Fruit fly (Drosophila melanogaster) whole organism, larva: ENCODE data around the gene MED10.

Experiments used
- noc ChIP-seq: fragments of 200-800 bp; sonication (Bioruptor generic); optimal IDR thresholded peaks from 3 replicates; lab custom pipeline; 2019; ENCODE audit warnings: missing biosample characterization, mild to moderate bottlenecking, missing genetic modification characterization, moderate library complexity

The MED10 gene

DNA sequence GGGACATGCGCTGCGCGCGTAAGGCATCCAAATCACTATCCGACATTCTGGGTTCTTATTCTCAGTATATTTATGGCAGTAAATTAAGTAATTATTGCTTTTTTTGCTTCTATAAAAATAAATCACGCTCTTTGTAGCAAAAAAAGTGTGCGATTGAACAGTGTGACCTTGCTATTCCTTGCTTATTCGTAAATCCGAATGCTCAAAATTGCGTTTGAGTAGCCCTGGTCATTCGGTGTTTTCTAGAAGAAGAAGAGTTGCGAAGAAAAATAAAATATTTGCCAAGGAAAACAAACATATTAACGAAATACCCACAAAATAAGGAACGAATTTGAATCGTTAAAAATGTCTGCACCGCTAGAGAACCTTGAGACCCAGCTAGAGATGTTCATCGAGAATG, at the start of gene MED10, which contains the start of gene PDCD-5:
Gene MED10, plus strand, starts transcription at position 228 of the 400 bp plus-strand sequence.
Gene PDCD-5, minus strand, starts transcription at position 182 of the 400 bp plus-strand sequence.
- TF ChIP-seq noc (tag; lab: Kevin White, UChicago) = no peak

DNA sequence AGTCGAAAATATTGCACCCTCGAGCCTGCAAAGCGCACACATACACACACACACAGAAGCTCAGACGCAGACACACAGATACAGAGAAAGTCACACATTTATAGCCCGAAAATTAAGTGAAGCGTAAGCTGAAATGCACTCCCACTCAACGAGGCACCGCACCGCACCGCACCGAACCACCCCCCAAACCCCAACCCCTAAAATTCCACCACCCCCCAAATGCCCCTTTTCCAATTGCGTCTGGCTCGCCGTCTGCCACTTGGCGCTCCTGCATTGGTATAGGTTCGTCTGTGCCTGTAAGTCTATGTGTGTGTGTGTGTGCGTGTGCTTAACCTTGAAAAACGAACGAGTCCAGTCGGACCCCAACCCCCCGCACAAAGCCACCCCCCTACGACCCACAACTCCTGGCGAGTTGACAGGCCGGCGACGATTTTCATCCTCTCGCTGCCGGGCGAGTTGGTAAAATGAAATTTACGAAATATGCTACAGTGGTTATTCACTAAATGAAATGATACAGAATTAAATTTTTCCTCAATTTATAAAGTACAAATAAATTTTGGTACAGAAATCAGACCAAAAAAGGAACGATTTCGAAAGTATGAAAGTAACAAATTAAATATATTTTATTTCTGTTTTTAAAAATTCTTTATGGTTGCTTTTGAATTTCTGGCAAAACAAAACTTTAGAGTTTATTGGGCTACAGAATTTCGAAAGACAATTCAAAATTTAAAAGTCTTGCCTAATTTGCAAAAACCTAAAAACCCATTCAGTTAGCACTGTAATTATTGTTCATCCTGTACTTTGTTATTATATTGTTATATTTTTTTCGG, 49.0 kb upstream of the MED10 start:
- no peak for TF ChIP-seq noc (tag; lab: Kevin White, UChicago)

DNA sequence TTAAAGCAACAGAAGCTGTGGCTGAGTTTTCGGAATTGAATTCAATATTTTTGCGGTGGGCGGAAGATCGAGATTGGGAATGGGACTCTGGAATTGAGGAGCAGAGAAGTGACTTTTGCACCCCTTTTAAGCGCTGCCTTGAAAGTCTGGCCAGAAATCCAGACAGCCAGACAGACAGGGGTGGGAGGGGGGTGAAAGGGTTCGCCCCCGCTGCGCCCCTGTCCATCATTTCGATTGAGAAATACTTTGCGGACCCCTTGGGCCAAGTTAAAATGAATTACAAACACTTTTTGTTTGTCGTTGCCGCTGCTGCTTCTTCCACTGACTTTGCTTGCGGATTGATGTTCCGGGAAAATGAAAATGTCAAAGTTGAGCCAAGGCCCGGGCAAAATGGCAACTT, 48.4 kb upstream of the MED10 start:
- no peak for TF ChIP-seq noc (tag; lab: Kevin White, UChicago)

DNA sequence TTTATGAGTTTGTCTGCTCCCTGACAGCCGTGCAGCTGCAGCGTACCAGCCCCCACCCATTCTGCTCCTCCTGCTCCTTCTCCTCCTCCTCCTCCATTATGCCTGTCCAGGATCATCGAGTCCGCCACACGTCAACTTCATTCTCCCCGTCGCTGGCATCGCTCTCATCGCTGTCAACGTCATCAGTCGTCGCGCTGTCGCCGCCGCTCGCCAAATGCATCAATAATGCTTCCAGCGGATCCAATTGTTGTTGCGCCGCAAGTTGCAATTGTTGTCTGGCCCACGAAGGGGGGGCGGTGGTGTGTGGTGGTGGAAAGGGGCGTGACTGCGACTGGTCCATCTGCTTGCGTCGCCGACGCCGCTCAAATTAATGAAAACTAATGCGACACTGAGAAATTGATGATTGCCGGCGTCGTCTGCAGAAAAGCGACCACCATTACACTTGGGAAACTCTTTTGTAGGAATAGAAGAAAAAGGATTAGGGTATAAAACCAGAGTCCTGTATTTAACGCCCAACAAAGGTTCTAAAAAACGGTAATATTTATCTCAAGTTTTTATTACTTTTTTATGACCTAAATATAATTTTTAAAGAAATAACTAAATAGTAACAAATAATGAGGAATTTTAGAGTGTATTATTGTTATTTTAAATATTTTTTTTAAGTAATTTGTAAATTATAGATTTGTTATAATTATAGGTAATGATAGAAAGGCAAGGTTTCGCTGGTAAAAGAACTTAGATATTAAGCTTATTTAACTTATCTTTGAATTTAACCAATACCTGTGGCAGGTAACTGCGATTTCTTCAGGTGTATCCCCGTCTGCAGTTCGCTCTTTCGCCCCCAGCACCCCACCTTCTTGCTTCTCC, 42.6 kb upstream of the MED10 start:
- TF ChIP-seq noc (tag; lab: Kevin White, UChicago) = no peak

DNA sequence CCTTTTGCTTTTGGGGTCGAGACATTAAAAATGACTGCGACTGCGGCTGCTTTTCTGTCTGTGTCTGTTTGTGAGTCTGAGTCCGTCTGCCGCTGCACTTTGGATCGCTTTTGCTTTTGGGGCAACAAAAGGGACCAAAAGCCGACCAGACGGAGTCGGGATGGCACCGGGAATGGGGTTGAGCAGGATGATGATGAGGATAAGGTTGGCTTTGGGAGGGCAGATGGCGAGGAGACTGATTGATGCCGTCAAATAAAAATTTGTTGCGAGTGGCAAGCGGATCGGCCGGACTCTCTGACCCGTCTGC, 42.0 kb upstream of the MED10 start:
- TF ChIP-seq noc (tag; lab: Kevin White, UChicago) = no peak

DNA sequence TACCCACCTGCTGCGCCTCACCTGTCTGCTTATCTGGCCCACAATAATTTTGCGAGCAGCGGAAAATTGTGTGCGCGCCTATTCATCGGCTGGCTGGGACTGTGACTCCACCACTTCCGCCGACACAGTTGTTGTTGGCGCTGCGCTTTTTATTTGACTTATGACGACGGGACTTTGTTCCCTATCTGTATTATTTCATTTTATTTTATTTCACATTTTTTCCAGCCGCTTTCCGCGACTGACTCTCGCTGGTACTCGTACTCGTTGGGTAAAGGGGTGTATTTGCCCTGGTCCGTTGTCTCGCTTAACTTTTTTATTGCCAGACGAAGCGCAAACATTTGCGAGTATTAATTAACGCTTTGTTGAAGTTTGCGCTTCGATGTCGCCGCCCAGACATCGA, 41.0 kb upstream of the MED10 start:
- TF ChIP-seq noc (tag; lab: Kevin White, UChicago) = no peak

DNA sequence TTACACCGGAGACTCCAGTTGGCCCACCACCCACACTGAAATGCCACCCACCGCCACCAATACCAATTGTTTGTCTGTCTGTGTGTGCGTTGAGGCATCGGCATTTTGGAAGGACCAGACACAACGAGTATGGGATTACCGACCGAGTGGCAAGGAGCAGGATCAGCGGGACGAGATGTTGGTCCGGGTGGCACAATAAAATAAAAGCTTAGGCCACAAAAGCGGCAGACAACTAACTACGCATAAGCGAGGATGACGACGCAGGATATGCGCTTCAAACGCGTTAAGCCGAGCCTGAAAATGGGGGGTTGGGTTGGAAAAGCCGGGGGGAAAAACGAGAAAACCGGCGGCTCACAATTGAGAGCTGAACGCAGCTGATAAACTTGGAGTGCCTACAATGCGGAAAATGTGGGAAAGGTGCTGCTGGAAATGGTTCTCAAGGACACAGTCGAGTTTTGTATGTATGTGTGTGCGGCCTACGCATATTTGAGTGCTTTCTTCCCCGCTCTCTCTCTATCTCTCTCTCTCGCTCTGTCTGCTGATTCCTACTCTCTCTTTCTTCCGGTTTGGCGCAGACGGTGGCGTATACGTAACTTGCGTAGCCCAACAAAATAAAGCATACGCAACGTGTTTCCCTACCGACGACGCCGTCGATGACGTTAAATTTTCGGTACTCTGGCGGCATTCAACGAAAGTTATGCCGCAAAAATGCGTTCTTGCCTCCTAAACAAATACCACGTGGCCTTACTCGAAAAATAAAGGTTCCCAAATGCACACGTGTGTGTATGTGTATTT, 39.1 kb upstream of the MED10 start:
- no peak for TF ChIP-seq noc (tag; lab: Kevin White, UChicago)

DNA sequence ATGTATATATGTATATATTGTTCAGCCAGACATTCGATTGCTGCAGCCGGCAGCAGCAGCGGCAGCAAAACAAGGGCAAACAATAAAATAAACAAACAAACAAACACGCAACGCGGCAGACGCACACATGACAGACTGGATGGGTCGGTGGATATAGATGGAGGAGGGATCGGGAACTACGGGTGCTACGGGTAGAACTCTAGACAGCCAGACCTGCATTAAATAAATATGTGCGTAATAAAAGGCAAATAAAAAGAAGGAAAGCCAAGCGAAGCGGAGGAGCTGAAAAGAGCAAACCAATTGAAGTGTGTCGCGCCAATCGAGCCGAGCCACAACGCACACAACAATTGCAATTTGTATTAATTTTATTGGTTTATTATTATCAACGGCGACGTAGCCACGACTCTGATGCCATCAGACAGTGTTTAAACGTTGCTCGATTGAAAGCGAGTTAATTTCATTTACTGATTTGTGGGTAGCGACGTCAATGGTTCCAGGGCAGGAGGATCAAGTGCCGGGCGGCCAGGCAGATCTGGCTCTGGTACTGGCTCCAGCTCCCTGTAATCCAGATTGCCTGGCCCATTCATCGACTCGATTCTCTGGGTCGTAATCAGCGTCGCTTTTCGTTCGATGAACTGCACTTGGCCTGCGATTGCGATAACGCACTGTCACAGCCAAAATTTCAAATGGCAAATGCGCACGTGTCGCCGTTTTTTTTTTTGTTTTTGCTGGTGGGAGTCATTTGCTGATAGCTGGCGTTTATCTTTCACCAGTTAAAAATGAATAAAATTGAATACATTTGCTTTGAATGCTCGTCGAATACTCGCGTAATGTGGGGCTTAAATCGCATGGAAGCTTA, 37.8 kb upstream of the MED10 start:
- TF ChIP-seq noc (tag; lab: Kevin White, UChicago) = no peak

DNA sequence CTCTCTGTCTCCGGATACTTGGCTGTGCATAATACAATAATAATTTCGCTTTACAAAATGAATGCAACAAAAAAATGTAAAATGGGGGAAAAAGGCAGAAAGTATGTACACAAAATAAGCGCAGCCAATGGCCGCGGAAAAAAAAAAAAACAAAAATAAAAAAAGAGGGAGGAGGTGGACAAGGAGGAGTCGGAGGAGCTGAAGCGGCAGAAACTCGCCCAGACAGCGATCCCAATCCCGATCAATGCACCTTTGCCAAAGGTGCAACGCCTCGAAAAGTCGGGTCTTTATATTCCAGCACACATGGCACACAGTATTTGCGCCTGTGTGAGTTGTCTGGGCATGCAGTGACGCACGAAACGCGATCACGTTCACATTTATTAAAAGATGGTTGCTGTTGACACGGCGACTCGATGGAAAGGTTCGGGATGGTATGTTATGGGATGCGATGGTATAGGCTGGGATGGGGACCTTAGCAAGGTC, 36.4 kb upstream of the MED10 start:
- TF ChIP-seq noc (tag; lab: Kevin White, UChicago) = no peak

DNA sequence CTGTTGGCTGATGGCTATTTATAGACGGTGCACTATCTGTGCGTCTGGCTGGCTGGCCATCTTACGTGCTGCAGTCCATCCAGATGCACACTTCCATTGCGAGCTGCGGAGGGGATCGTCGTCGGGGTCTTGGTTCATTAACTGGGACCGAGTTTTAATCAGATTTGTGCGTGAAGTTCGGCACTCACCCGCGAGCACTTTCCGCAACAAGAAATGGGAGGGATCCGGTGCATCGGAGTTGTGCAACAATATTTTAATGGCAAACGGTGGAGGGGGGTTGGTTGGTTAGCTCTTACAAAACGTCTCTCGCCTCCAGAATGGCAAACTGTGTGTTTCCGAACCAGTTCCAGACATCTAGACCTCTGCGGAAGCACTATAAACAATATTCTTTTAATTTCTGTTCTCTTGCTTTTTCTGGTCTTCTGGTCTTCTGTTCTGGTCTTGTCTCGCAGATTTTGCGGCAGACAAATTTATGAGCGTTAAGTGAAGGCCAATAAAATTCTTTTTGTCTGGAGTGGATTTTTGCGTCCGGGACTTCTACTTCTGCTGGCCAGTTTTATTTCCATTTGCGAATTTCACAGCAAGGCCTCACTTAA, 35.2 kb upstream of the MED10 start:
- no peak for TF ChIP-seq noc (tag; lab: Kevin White, UChicago)

DNA sequence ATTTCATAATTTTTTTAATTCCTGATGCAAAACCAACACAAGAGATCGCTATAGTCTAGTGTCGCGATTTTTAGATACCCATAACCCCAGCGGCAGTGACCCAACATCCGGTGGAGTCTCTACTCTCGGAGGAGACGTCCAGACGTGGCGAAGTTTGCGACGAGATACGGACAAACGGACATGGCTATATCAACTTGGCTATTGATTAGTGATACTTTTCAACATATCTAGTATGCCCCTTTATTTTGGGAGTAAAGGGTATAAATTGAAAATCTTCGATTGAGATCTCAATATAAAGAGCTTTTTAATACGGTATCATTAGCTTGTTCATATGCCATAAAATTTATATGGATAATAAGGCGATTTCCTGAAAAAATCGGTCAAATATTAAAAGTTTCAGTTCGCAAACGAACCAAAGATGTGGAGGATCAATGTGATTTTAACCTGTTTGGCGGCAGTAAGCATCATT, 34.4 kb upstream of the MED10 start, which contains the start of gene CG33687:
Gene CG33687, plus strand, starts transcription at position 419 of the 469 bp plus-strand sequence.
- TF ChIP-seq noc (tag; lab: Kevin White, UChicago) = no peak

DNA sequence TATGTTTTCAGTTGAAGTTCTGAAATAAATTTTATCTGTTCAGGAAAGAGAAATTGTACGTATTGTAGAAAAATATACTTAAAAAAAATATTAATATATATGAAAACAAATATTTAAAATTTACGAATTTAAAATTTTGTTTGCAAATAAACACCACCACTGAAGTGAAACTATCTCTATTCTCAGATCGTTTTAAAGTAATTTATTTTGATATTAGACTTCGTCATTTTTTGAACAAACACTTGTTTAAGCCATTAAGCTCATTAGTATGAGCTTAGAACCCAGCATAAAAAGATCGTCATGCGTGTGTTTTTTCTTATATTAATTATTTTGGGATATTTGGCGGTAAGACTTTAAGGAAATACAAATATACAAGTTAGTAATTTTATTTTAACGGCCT, 33.0 kb upstream of the MED10 start, which contains the start of gene CG33688:
Gene CG33688, plus strand, starts transcription at position 301 of the 400 bp plus-strand sequence.
- no peak for TF ChIP-seq noc (tag; lab: Kevin White, UChicago)

DNA sequence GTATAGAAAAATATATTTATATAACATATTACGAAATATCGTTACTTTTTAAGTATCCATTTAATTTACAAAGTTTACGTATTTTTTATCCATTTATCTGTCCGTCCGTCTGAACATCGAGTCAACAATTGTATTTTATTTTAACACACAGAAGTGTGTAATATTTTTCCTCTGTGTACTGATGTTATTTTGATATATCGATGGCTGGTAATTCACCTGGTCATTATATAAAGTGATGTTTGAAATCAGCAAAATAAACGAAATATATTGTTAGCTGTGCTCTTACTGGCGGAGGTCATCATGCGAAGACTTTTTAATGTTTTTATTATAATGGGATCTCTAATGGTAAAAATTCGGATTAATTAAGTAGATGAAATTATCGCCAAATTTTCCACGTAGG, 32.0 kb upstream of the MED10 start, which contains the start of gene CG33689:
Gene CG33689, plus strand, starts transcription at position 301 of the 400 bp plus-strand sequence.
- TF ChIP-seq noc (tag; lab: Kevin White, UChicago) = no peak

DNA sequence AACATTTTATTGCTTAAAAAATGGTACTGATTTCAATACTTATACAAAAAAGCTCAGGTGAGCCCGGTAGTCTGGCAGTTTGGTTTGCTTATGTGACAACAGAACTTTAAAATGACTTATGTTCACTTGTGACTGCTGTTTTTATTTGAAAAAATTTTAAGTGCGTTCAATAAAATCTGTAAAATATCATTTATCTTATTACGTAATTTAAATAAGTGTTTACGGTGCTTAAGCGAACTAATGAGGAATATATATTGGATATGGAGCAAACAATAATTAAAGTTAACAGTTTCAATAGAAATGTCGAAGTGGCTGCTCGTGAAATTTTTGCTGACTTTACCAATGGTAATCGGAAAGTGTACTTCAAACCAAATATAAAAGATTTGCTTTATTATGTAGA, 30.9 kb upstream of the MED10 start, which contains the start of gene dls:
Gene dls, plus strand, starts transcription at position 301 of the 400 bp plus-strand sequence.
- no peak for TF ChIP-seq noc (tag; lab: Kevin White, UChicago)
